Worm (Caenorhabditis elegans): ENCODE data around the gene rpb-6.

ce11 chrII:10542654-10543456, 36.3 kb upstream of the rpb-6 start:
- TF ChIP-seq nhr-6 (tag; optimal IDR thresholded peaks at IDR 0.05) (peak; percentile 4), snpc-4 (tag; optimal IDR thresholded peaks at IDR 0.05) (no peak), dmd-8 (GFP tag; IDR thresholded peaks at IDR 0.05) (0 out of 2 replicates have a peak, but pooled peaks have one; percentile 61), pha-4 (GFP tag; IDR thresholded peaks at IDR 0.05) (no peak; the same call in none of the 2 replicates), pha-4 (tag; optimal IDR thresholded peaks at IDR 0.05) (no peak), zag-1 (tag; optimal IDR thresholded peaks at IDR 0.05) (no peak), dpl-1 (GFP tag; optimal IDR thresholded peaks at IDR 0.05) (no peak), daf-8 (GFP tag; IDR thresholded peaks at IDR 0.05) (no peak)
